Worm (Caenorhabditis elegans) whole organism, young adult: ENCODE measurements around the gene gpb-1.

ENCODE experiments used
- B0019.2 ChIP-seq: fragments of 200-800 bp; sonication (Bioruptor generic); conservative IDR thresholded peaks from 2 replicates; pipeline ENCODE4 v1.3.6; 2022; ENCODE audit warnings: missing genetic modification reagents, missing genetic modification characterization, missing compliant biosample characterization
- B0261.1 ChIP-seq: sonication (generic microtip); optimal IDR thresholded peaks from 2 replicates; lab custom pipeline; 2016; ENCODE audit warnings: mild to moderate bottlenecking, missing genetic modification characterization, moderate library complexity, missing compliant biosample characterization
- B0336.3 ChIP-seq: fragments of 200-800 bp; sonication (Bioruptor generic); IDR thresholded peaks from 2 replicates; pipeline ENCODE4 v1.3.6; 2022; ENCODE audit warnings: missing genetic modification characterization, missing compliant biosample characterization
- F10E7.11 ChIP-seq: sonication (generic microtip); optimal IDR thresholded peaks from 2 replicates; lab custom pipeline; 2017; ENCODE audit warnings: mild to moderate bottlenecking, missing genetic modification characterization, moderate library complexity, missing compliant biosample characterization
- F22D6.2 ChIP-seq: sonication (generic microtip); optimal IDR thresholded peaks from 2 replicates; lab custom pipeline; 2016; ENCODE audit warnings: mild to moderate bottlenecking, missing genetic modification characterization, missing compliant biosample characterization
- F23B12.7 ChIP-seq: sonication (generic microtip); optimal IDR thresholded peaks from 2 replicates; lab custom pipeline; 2017; ENCODE audit warnings: missing genetic modification characterization, mild to moderate bottlenecking, missing compliant biosample characterization, antibody characterized with exemption, moderate library complexity; ENCODE audit not compliant: insufficient read depth
- K11D2.4 ChIP-seq: fragments of 200-800 bp; sonication (Bioruptor generic); IDR thresholded peaks from 2 replicates; pipeline ENCODE4 v1.3.6; 2022; ENCODE audit warnings: missing genetic modification reagents, missing genetic modification characterization, missing compliant biosample characterization
- ZK185.1 ChIP-seq: sonication (generic microtip); optimal IDR thresholded peaks from 2 replicates; lab custom pipeline; 2016; ENCODE audit warnings: mild to moderate bottlenecking, missing genetic modification characterization, missing compliant biosample characterization; ENCODE audit not compliant: poor library complexity, severe bottlenecking
- attf-5 ChIP-seq: fragments of 200-800 bp; sonication (Bioruptor generic); optimal IDR thresholded peaks from 2 replicates; lab custom pipeline; 2018; ENCODE audit warnings: mild to moderate bottlenecking, missing genetic modification characterization, missing compliant biosample characterization
- attf-6 ChIP-seq: fragments of 200-800 bp; sonication (Bioruptor generic); IDR thresholded peaks from 2 replicates; pipeline ENCODE4 v1.3.6; 2022; ENCODE audit warnings: missing genetic modification reagents, missing genetic modification characterization, missing compliant biosample characterization
- ccch-3 ChIP-seq: fragments of 200-800 bp; sonication (Bioruptor generic); optimal IDR thresholded peaks from 2 replicates; lab custom pipeline; 2018; ENCODE audit warnings: mild to moderate bottlenecking, missing genetic modification characterization, missing compliant biosample characterization
- cebp-1 ChIP-seq, 2 experiments: fragments of 200-800 bp in 1 of 2; sonication (Bioruptor generic) in 1 of 2; sonication (generic microtip) in 1 of 2; IDR thresholded peaks in 1 of 2; optimal IDR thresholded peaks in 1 of 2; 2 replicates each; pipeline versions ENCODE4 v1.3.6 to Lab custom; 2017 to 2022; ENCODE audit warnings: missing compliant biosample characterization in 2 of 2, missing genetic modification characterization in 2 of 2, mild to moderate bottlenecking in 1 of 2, missing genetic modification reagents in 1 of 2, moderate library complexity in 1 of 2
- ceh-40 ChIP-seq: fragments of 200-800 bp; sonication (Bioruptor generic); IDR thresholded peaks from 2 replicates; pipeline ENCODE4 v1.3.6; 2022; ENCODE audit warnings: missing genetic modification characterization, missing compliant biosample characterization
- ceh-58 ChIP-seq: fragments of 200-800 bp; sonication (Bioruptor generic); IDR thresholded peaks from 2 replicates; pipeline ENCODE4 v1.3.6; 2022; ENCODE audit warnings: missing genetic modification characterization, missing compliant biosample characterization
- chd-7 ChIP-seq: sonication (generic microtip); optimal IDR thresholded peaks from 2 replicates; lab custom pipeline; 2016; ENCODE audit warnings: mild to moderate bottlenecking, missing genetic modification characterization, moderate library complexity, missing compliant biosample characterization
- dpl-1 ChIP-seq: fragments of 150-350 bp; optimal IDR thresholded peaks from 2 replicates; lab custom pipeline; 2014; ENCODE audit warnings: missing biosample characterization, missing genetic modification reagents, missing genetic modification characterization
- efl-1 ChIP-seq: fragments of 150-350 bp; optimal IDR thresholded peaks from 2 replicates; lab custom pipeline; 2014; ENCODE audit warnings: missing biosample characterization, missing genetic modification reagents, missing genetic modification characterization
- egl-18 ChIP-seq: fragments of 200-800 bp; sonication (Bioruptor generic); IDR thresholded peaks from 2 replicates; pipeline ENCODE4 v1.3.6; 2022; ENCODE audit warnings: missing genetic modification reagents, missing genetic modification characterization, missing compliant biosample characterization
- hlh-26 ChIP-seq: fragments of 200-800 bp; sonication (Bioruptor generic); conservative IDR thresholded peaks from 2 replicates; pipeline ENCODE4 v1.3.6; 2022; ENCODE audit warnings: missing genetic modification reagents, missing genetic modification characterization, missing compliant biosample characterization
- hsf-1 ChIP-seq: fragments of 200-800 bp; sonication (Bioruptor generic); IDR thresholded peaks from 2 replicates; pipeline ENCODE4 v1.3.6; 2022; ENCODE audit warnings: missing genetic modification reagents, missing genetic modification characterization, missing compliant biosample characterization
- lir-1 ChIP-seq: fragments of 200-800 bp; sonication (Bioruptor generic); conservative IDR thresholded peaks from 2 replicates; pipeline ENCODE4 v1.3.6; 2022; ENCODE audit warnings: missing genetic modification reagents, missing genetic modification characterization, missing compliant biosample characterization
- lsl-1 ChIP-seq: fragments of 200-800 bp; sonication (Bioruptor generic); optimal IDR thresholded peaks from 2 replicates; lab custom pipeline; 2018; ENCODE audit warnings: mild to moderate bottlenecking, missing genetic modification characterization, moderate library complexity, missing compliant biosample characterization
- mcd-1 ChIP-seq: fragments of 200-800 bp; sonication (Bioruptor generic); IDR thresholded peaks from 2 replicates; pipeline ENCODE4 v1.3.6; 2022; ENCODE audit warnings: missing genetic modification reagents, missing genetic modification characterization, missing compliant biosample characterization
- nhr-80 ChIP-seq: sonication (generic microtip); optimal IDR thresholded peaks from 2 replicates; lab custom pipeline; 2016; ENCODE audit warnings: missing genetic modification characterization, missing compliant biosample characterization
- rec-8 ChIP-seq, 2 experiments: sonication (generic microtip); optimal IDR thresholded peaks; 2 replicates each; lab custom pipeline; 2016; ENCODE audit warnings: mild to moderate bottlenecking in 2 of 2, missing genetic modification characterization in 2 of 2, missing genetic modification reagents in 2 of 2, missing genotype in 2 of 2, missing biosample characterization in 1 of 2, missing compliant biosample characterization in 1 of 2, moderate library complexity in 1 of 2
- sea-2 ChIP-seq: fragments of 200-800 bp; sonication (Bioruptor generic); IDR thresholded peaks from 2 replicates; pipeline ENCODE4 v1.3.6; 2022; ENCODE audit warnings: missing genetic modification characterization, missing compliant biosample characterization
- snpc-1.1 ChIP-seq: sonication (generic microtip); optimal IDR thresholded peaks from 2 replicates; lab custom pipeline; 2017; ENCODE audit warnings: missing genetic modification characterization, mild to moderate bottlenecking, missing compliant biosample characterization, antibody characterized with exemption, moderate library complexity, missing genotype, missing genetic modification reagents; ENCODE audit not compliant: insufficient read depth
- snpc-1.3 ChIP-seq: sonication (generic microtip); optimal IDR thresholded peaks from 2 replicates; lab custom pipeline; 2017; ENCODE audit warnings: missing genetic modification characterization, mild to moderate bottlenecking, missing compliant biosample characterization, antibody characterized with exemption, moderate library complexity, missing genotype, missing genetic modification reagents; ENCODE audit not compliant: insufficient read depth
- snpc-3.4 ChIP-seq: sonication (generic microtip); optimal IDR thresholded peaks from 2 replicates; lab custom pipeline; 2017; ENCODE audit warnings: missing genetic modification characterization, mild to moderate bottlenecking, missing compliant biosample characterization, antibody characterized with exemption, moderate library complexity, missing genotype, missing genetic modification reagents
- sptf-2 ChIP-seq: fragments of 200-800 bp; sonication (Bioruptor generic); optimal IDR thresholded peaks from 2 replicates; lab custom pipeline; 2018; ENCODE audit warnings: mild to moderate bottlenecking, missing genetic modification characterization, missing compliant biosample characterization
- tlf-1 ChIP-seq: fragments of 200-800 bp; sonication (Bioruptor generic); optimal IDR thresholded peaks from 2 replicates; lab custom pipeline; 2018; ENCODE audit warnings: mild to moderate bottlenecking, missing genetic modification characterization, missing compliant biosample characterization
- unc-62 ChIP-seq: fragments of 150-350 bp; optimal IDR thresholded peaks from 2 replicates; lab custom pipeline; 2014; ENCODE audit warnings: missing biosample characterization, missing genetic modification reagents, missing genetic modification characterization
- xnd-1 ChIP-seq: sonication (generic microtip); optimal IDR thresholded peaks from 2 replicates; lab custom pipeline; 2016; ENCODE audit warnings: missing genotype, missing genetic modification reagents, missing genetic modification characterization, missing compliant biosample characterization
- ztf-3 ChIP-seq: fragments of 200-800 bp; sonication (Bioruptor generic); optimal IDR thresholded peaks from 2 replicates; lab custom pipeline; 2018; ENCODE audit warnings: mild to moderate bottlenecking, missing genetic modification characterization, missing compliant biosample characterization

The gpb-1 gene

ce11 chrII:11710771-11711170 is 37.6 kb downstream of the gpb-1 start:
- TF ChIP-seq egl-18, result no peak
- TF ChIP-seq B0019.2 (GFP tag; lab: Robert Waterston, UW), result no peak
- TF ChIP-seq attf-5 (GFP tag; lab: Kevin White, UChicago), result no peak
- no peak for TF ChIP-seq snpc-3.4
- no peak for TF ChIP-seq F23B12.7 (tag; lab: Kevin White, UChicago)
- no peak for TF ChIP-seq F22D6.2
- TF ChIP-seq chd-7 (tag; lab: Kevin White, UChicago), result no peak
- no peak for TF ChIP-seq snpc-1.3 (tag; lab: Kevin White, UChicago)
- TF ChIP-seq ztf-3, result no peak
- TF ChIP-seq lir-1 (GFP tag; lab: Robert Waterston, UW), result no peak
- no peak for TF ChIP-seq sea-2 (GFP tag; lab: Robert Waterston, UW)
- TF ChIP-seq lsl-1 (GFP tag; lab: Kevin White, UChicago), result no peak
- no peak for TF ChIP-seq ceh-58 (GFP tag; lab: Robert Waterston, UW)
- no peak for TF ChIP-seq rec-8 (tag; optimal IDR thresholded peaks at IDR 0.05; lab: Kevin White, UChicago)
- no peak for TF ChIP-seq B0261.1 (tag; lab: Kevin White, UChicago)
- TF ChIP-seq ZK185.1 (tag; lab: Kevin White, UChicago), result no peak
- no peak for TF ChIP-seq snpc-1.1 (tag; lab: Kevin White, UChicago)
- no peak for TF ChIP-seq attf-6 (GFP tag; lab: Robert Waterston, UW)
- TF ChIP-seq cebp-1 (GFP tag; IDR thresholded peaks at IDR 0.05; lab: Robert Waterston, UW), result no peak
- no peak for TF ChIP-seq cebp-1 (tag; optimal IDR thresholded peaks at IDR 0.05; lab: Kevin White, UChicago)
- TF ChIP-seq, all 124 proteins: peak for 0

ce11 chrII:11709464-11709863 is 38.9 kb downstream of the gpb-1 start, which contains the start of gene fcmt-1:
Gene fcmt-1 (minus strand): TSS chrII:11709564.
- no peak for TF ChIP-seq unc-62 (GFP tag; lab: Kevin White, UChicago)
- TF ChIP-seq nhr-80 (tag; lab: Kevin White, UChicago), result no peak
- TF ChIP-seq hlh-26 (GFP tag; lab: Robert Waterston, UW), result no peak
- TF ChIP-seq ccch-3 (GFP tag; lab: Kevin White, UChicago), result no peak
- no peak for TF ChIP-seq mcd-1 (GFP tag; lab: Robert Waterston, UW)
- no peak for TF ChIP-seq efl-1 (GFP tag; lab: Kevin White, UChicago)
- TF ChIP-seq tlf-1 (GFP tag; lab: Kevin White, UChicago), result no peak
- no peak for TF ChIP-seq K11D2.4 (GFP tag; lab: Robert Waterston, UW)
- TF ChIP-seq B0336.3 (GFP tag; lab: Robert Waterston, UW), result no peak
- no peak for TF ChIP-seq hsf-1 (GFP tag; lab: Robert Waterston, UW)
- no peak for TF ChIP-seq dpl-1 (GFP tag; lab: Kevin White, UChicago)
- TF ChIP-seq xnd-1 (tag; lab: Kevin White, UChicago), result no peak
- TF ChIP-seq sptf-2 (GFP tag; lab: Kevin White, UChicago), result no peak
- no peak for TF ChIP-seq F10E7.11 (tag; lab: Kevin White, UChicago)

- TF ChIP-seq nhr-80 (tag; lab: Kevin White, UChicago) (peak; percentile 60), hsf-1 (GFP tag; lab: Robert Waterston, UW) (0 out of 2 replicates have a peak, but pooled peaks have one; percentile 10), ceh-40 (GFP tag; lab: Robert Waterston, UW) (no peak)
Observed at ce11 chrII:11705787-11706186, 42.6 kb downstream of the gpb-1 start, which contains the start of gene VF13D12L.3. Gene VF13D12L.3 (plus strand): TSS chrII:11706009.
